Worm (Caenorhabditis elegans) whole organism, L1 larva: ENCODE measurements around the gene Y43F8B.14.

Source experiments
- C16A3.4 ChIP-seq: fragments of 150-350 bp; optimal IDR thresholded peaks from 2 replicates; lab custom pipeline; 2014; ENCODE audit warnings: missing biosample characterization, missing genetic modification characterization
- F16B12.6 ChIP-seq: fragments of 150-350 bp; optimal IDR thresholded peaks from 2 replicates; lab custom pipeline; 2014; ENCODE audit warnings: missing biosample characterization, missing genetic modification characterization
- Y116A8C.19 ChIP-seq: sonication (generic microtip); optimal IDR thresholded peaks from 2 replicates; lab custom pipeline; 2016; ENCODE audit warnings: missing compliant biosample characterization, missing genetic modification characterization, borderline replicate concordance
- alr-1 ChIP-seq: fragments of 200-800 bp; sonication (Bioruptor generic); optimal IDR thresholded peaks from 2 replicates; lab custom pipeline; 2018; ENCODE audit warnings: borderline replicate concordance, mild to moderate bottlenecking, missing genetic modification characterization, missing compliant biosample characterization
- aly-2 ChIP-seq: fragments of 150-350 bp; optimal IDR thresholded peaks from 2 replicates; lab custom pipeline; 2014; ENCODE audit warnings: missing biosample characterization, missing genetic modification characterization
- ama-1 ChIP-seq: fragments of 150-350 bp; optimal IDR thresholded peaks from 2 replicates; lab custom pipeline; 2014
- blmp-1 ChIP-seq: fragments of 150-350 bp; optimal IDR thresholded peaks from 2 replicates; lab custom pipeline; 2014; ENCODE audit warnings: missing biosample characterization, missing genetic modification characterization
- ceh-63 ChIP-seq: fragments of 200-800 bp; sonication (Bioruptor generic); optimal IDR thresholded peaks from 2 replicates; lab custom pipeline; 2018; ENCODE audit warnings: mild to moderate bottlenecking, missing genetic modification characterization, missing compliant biosample characterization
- ceh-82 ChIP-seq, 3 experiments: fragments of 150-350 bp in 1 of 3; sonication (generic microtip) in 2 of 3; optimal IDR thresholded peaks; 2 replicates each; lab custom pipeline; 2014 to 2017; ENCODE audit warnings: missing biosample characterization in 3 of 3, missing genetic modification characterization in 3 of 3
- ceh-88 ChIP-seq: fragments of 200-800 bp; sonication (Bioruptor generic); IDR thresholded peaks from 2 replicates; pipeline ENCODE4 v1.3.6; 2022; ENCODE audit warnings: missing genetic modification characterization, missing compliant biosample characterization
- ces-1 ChIP-seq: fragments of 150-350 bp; optimal IDR thresholded peaks from 2 replicates; lab custom pipeline; 2014; ENCODE audit warnings: missing biosample characterization, missing genetic modification reagents, missing genetic modification characterization
- dpl-1 ChIP-seq, 3 experiments: fragments of 150-350 bp in 2 of 3; sonication (generic microtip) in 1 of 3; optimal IDR thresholded peaks; 2 replicates each; lab custom pipeline; 2014 to 2017; ENCODE audit warnings: missing biosample characterization in 3 of 3, missing genetic modification characterization in 3 of 3, missing genetic modification reagents in 3 of 3
- efl-3 ChIP-seq: fragments of 200-800 bp; sonication (Bioruptor generic); optimal IDR thresholded peaks from 2 replicates; lab custom pipeline; 2018; ENCODE audit warnings: mild to moderate bottlenecking, missing genetic modification characterization, missing compliant biosample characterization
- egl-27 ChIP-seq, 2 experiments: fragments of 150-350 bp in 1 of 2; sonication (generic microtip); optimal IDR thresholded peaks; 3 replicates each; lab custom pipeline; 2017 to 2018; ENCODE audit warnings: missing biosample characterization in 2 of 2, missing genetic modification characterization in 2 of 2, missing genetic modification reagents in 2 of 2
- elt-2 ChIP-seq: sonication (generic microtip); optimal IDR thresholded peaks from 2 replicates; lab custom pipeline; 2016; ENCODE audit warnings: missing genetic modification characterization, mild to moderate bottlenecking, inconsistent platforms, missing compliant biosample characterization, missing genetic modification reagents
- ets-5 ChIP-seq: fragments of 200-800 bp; sonication (Bioruptor generic); IDR thresholded peaks from 2 replicates; pipeline ENCODE4 v1.3.6; 2022; ENCODE audit warnings: missing genetic modification characterization, missing compliant biosample characterization
- fkh-4 ChIP-seq: sonication (generic microtip); optimal IDR thresholded peaks from 2 replicates; lab custom pipeline; 2016; ENCODE audit warnings: missing compliant biosample characterization, missing genetic modification characterization, borderline replicate concordance
- fkh-8 ChIP-seq: sonication (generic microtip); optimal IDR thresholded peaks from 2 replicates; lab custom pipeline; 2016; ENCODE audit warnings: mild to moderate bottlenecking, missing genetic modification characterization, missing compliant biosample characterization
- grh-1 ChIP-seq: fragments of 200-800 bp; sonication (Bioruptor generic); IDR thresholded peaks from 2 replicates; pipeline ENCODE4 v1.3.6; 2022; ENCODE audit warnings: missing genetic modification reagents, missing genetic modification characterization, missing compliant biosample characterization
- hpl-2 ChIP-seq: fragments of 150-350 bp; optimal IDR thresholded peaks from 2 replicates; lab custom pipeline; 2014; ENCODE audit warnings: missing biosample characterization, missing genetic modification reagents, missing genetic modification characterization
- jun-1 ChIP-seq: fragments of 150-350 bp; optimal IDR thresholded peaks from 2 replicates; lab custom pipeline; 2014; ENCODE audit warnings: missing biosample characterization, missing genetic modification reagents, missing genetic modification characterization
- lin-13 ChIP-seq: fragments of 150-350 bp; optimal IDR thresholded peaks from 2 replicates; lab custom pipeline; 2014; ENCODE audit warnings: missing biosample characterization, missing genetic modification reagents, missing genetic modification characterization
- lin-14 ChIP-seq: fragments of 200-800 bp; sonication (Bioruptor generic); optimal IDR thresholded peaks from 2 replicates; lab custom pipeline; 2018; ENCODE audit warnings: mild to moderate bottlenecking, missing genetic modification characterization, moderate library complexity, missing compliant biosample characterization
- lin-35 ChIP-seq, 2 experiments: fragments of 150-350 bp; optimal IDR thresholded peaks; 2 replicates each; lab custom pipeline; 2014; ENCODE audit warnings: missing biosample characterization in 2 of 2, missing genetic modification characterization in 2 of 2, missing genetic modification reagents in 2 of 2
- lin-39 ChIP-seq: fragments of 150-350 bp; optimal IDR thresholded peaks from 2 replicates; lab custom pipeline; 2014; ENCODE audit warnings: missing biosample characterization, missing genetic modification reagents, missing genetic modification characterization
- lsy-2 ChIP-seq, 2 experiments: fragments of 150-350 bp; optimal IDR thresholded peaks; 2 replicates each; lab custom pipeline; 2014; ENCODE audit warnings: missing biosample characterization in 2 of 2, missing genetic modification characterization in 2 of 2
- mep-1 ChIP-seq: fragments of 150-350 bp; optimal IDR thresholded peaks from 2 replicates; lab custom pipeline; 2014; ENCODE audit warnings: missing biosample characterization, missing genetic modification characterization
- nhr-12 ChIP-seq: sonication (generic microtip); optimal IDR thresholded peaks from 2 replicates; lab custom pipeline; 2017; ENCODE audit warnings: missing biosample characterization, missing genetic modification characterization
- nhr-19 ChIP-seq: fragments of 200-800 bp; sonication (Bioruptor generic); conservative IDR thresholded peaks from 2 replicates; pipeline ENCODE4 v1.3.6; 2022; ENCODE audit warnings: missing genetic modification characterization, missing compliant biosample characterization
- nhr-20 ChIP-seq: sonication (generic microtip); optimal IDR thresholded peaks from 2 replicates; lab custom pipeline; 2016; ENCODE audit warnings: mild to moderate bottlenecking, missing genetic modification characterization, missing compliant biosample characterization
- nhr-28 ChIP-seq: fragments of 150-350 bp; optimal IDR thresholded peaks from 2 replicates; lab custom pipeline; 2014; ENCODE audit warnings: missing biosample characterization, missing genetic modification characterization
- nhr-47 ChIP-seq: sonication (generic microtip); optimal IDR thresholded peaks from 2 replicates; lab custom pipeline; 2016; ENCODE audit warnings: mild to moderate bottlenecking, missing genetic modification characterization, moderate library complexity, missing compliant biosample characterization
- nhr-71 ChIP-seq: sonication (generic microtip); optimal IDR thresholded peaks from 2 replicates; lab custom pipeline; 2016; ENCODE audit warnings: mild to moderate bottlenecking, missing genetic modification characterization, moderate library complexity, missing compliant biosample characterization
- nhr-76 ChIP-seq: sonication (generic microtip); optimal IDR thresholded peaks from 2 replicates; lab custom pipeline; 2017; ENCODE audit warnings: missing biosample characterization, missing genetic modification characterization
- nhr-77 ChIP-seq: fragments of 150-350 bp; optimal IDR thresholded peaks from 2 replicates; lab custom pipeline; 2014; ENCODE audit warnings: missing biosample characterization, missing genetic modification characterization
- nhr-84 ChIP-seq: sonication (generic microtip); optimal IDR thresholded peaks from 2 replicates; lab custom pipeline; 2017; ENCODE audit warnings: missing biosample characterization, missing genetic modification characterization
- nhr-85 ChIP-seq: sonication (generic microtip); peaks from one replicate; lab custom pipeline; 2016; ENCODE audit warnings: missing genetic modification characterization, inconsistent platforms, missing compliant biosample characterization
- nhr-90 ChIP-seq: sonication (generic microtip); optimal IDR thresholded peaks from 2 replicates; lab custom pipeline; 2016; ENCODE audit warnings: mild to moderate bottlenecking, missing genetic modification characterization, missing compliant biosample characterization; ENCODE audit not compliant: poor library complexity
- pax-3 ChIP-seq: fragments of 200-800 bp; sonication (Bioruptor generic); optimal IDR thresholded peaks from 2 replicates; lab custom pipeline; 2018; ENCODE audit warnings: mild to moderate bottlenecking, missing genetic modification characterization, moderate library complexity, missing compliant biosample characterization
- rnt-1 ChIP-seq: sonication (generic microtip); optimal IDR thresholded peaks from 2 replicates; lab custom pipeline; 2016; ENCODE audit warnings: mild to moderate bottlenecking, missing genetic modification characterization, moderate library complexity, missing compliant biosample characterization
- skn-1 ChIP-seq: fragments of 150-350 bp; optimal IDR thresholded peaks from 2 replicates; lab custom pipeline; 2014; ENCODE audit warnings: missing biosample characterization, missing genetic modification characterization
- snu-23 ChIP-seq: sonication (generic microtip); optimal IDR thresholded peaks from 2 replicates; lab custom pipeline; 2016; ENCODE audit warnings: missing genetic modification characterization, missing compliant biosample characterization
- sptf-1 ChIP-seq: fragments of 150-350 bp; optimal IDR thresholded peaks from 2 replicates; lab custom pipeline; 2014; ENCODE audit warnings: missing biosample characterization, missing genetic modification characterization
- sup-37 ChIP-seq: fragments of 200-800 bp; sonication (Bioruptor generic); optimal IDR thresholded peaks from 2 replicates; lab custom pipeline; 2018; ENCODE audit warnings: mild to moderate bottlenecking, missing genetic modification characterization, missing compliant biosample characterization
- tbx-2 ChIP-seq: sonication (generic microtip); optimal IDR thresholded peaks from 2 replicates; lab custom pipeline; 2016; ENCODE audit warnings: missing genetic modification characterization, missing compliant biosample characterization
- unc-30 ChIP-seq: sonication (generic microtip); optimal IDR thresholded peaks from 2 replicates; lab custom pipeline; 2017; ENCODE audit warnings: missing biosample characterization, missing genetic modification characterization
- unc-98 ChIP-seq: fragments of 200-800 bp; sonication (Bioruptor generic); IDR thresholded peaks from 2 replicates; pipeline ENCODE4 v1.3.6; 2022; ENCODE audit warnings: missing genetic modification characterization, missing compliant biosample characterization
- vab-15 ChIP-seq: sonication (generic microtip); optimal IDR thresholded peaks from 2 replicates; lab custom pipeline; 2017; ENCODE audit warnings: missing genotype, mild to moderate bottlenecking, missing genetic modification characterization, missing compliant biosample characterization
- zag-1 ChIP-seq: fragments of 150-350 bp; optimal IDR thresholded peaks from 2 replicates; lab custom pipeline; 2014; ENCODE audit warnings: missing biosample characterization, missing genetic modification characterization
- zip-4 ChIP-seq: fragments of 200-800 bp; sonication (Bioruptor generic); optimal IDR thresholded peaks from 2 replicates; lab custom pipeline; 2018; ENCODE audit warnings: mild to moderate bottlenecking, missing genetic modification characterization, moderate library complexity, missing compliant biosample characterization
- ztf-11 ChIP-seq, 2 experiments: sonication (generic microtip); optimal IDR thresholded peaks; 2 replicates each; lab custom pipeline; 2016 to 2017; ENCODE audit warnings: missing genetic modification characterization in 2 of 2, missing biosample characterization in 1 of 2, missing compliant biosample characterization in 1 of 2
- ztf-4 ChIP-seq: fragments of 150-350 bp; optimal IDR thresholded peaks from 2 replicates; lab custom pipeline; 2014; ENCODE audit warnings: missing biosample characterization, missing genetic modification characterization

The Y43F8B.14 gene

ce11 chrV:19429605-19430004 is 26.2 kb downstream of the Y43F8B.14 start:
- TF ChIP-seq jun-1 (tag; lab: Kevin White, UChicago): no peak
- TF ChIP-seq ceh-88 (GFP tag; lab: Robert Waterston, UW): no peak
- peak; percentile 73 for TF ChIP-seq lin-14
- peak; percentile 36 for TF ChIP-seq nhr-71
- no peak for TF ChIP-seq zag-1
- no peak for TF ChIP-seq skn-1 (tag; lab: Kevin White, UChicago)
- no peak for TF ChIP-seq ces-1
- TF ChIP-seq rnt-1 (tag; lab: Kevin White, UChicago): peak; percentile 38
- peak; percentile 61 for TF ChIP-seq nhr-20
- TF ChIP-seq pax-3: no peak
- no peak for TF ChIP-seq nhr-12 (tag; lab: Kevin White, UChicago)
- TF ChIP-seq lin-39 (tag; lab: Kevin White, UChicago): no peak
- TF ChIP-seq nhr-19 (GFP tag; lab: Robert Waterston, UW): peak; percentile 29; the same call in 1 of the 2 replicates
- no peak for TF ChIP-seq unc-98 (GFP tag; lab: Robert Waterston, UW)
- TF ChIP-seq blmp-1 (tag; lab: Kevin White, UChicago): no peak
- peak; percentile 19 for TF ChIP-seq zip-4 (GFP tag; lab: Kevin White, UChicago)
- TF ChIP-seq grh-1 (GFP tag; lab: Robert Waterston, UW): peak; percentile 45; the same call in 1 of the 2 replicates
- TF ChIP-seq lsy-2 (tag; optimal IDR thresholded peaks at IDR 0.05; lab: Kevin White, UChicago): peak; percentile 13 to 15
- no peak for TF ChIP-seq nhr-77 (tag; lab: Kevin White, UChicago)
- no peak for TF ChIP-seq F16B12.6
- TF ChIP-seq fkh-4 (tag; lab: Kevin White, UChicago): no peak
- peak; percentile 21 for TF ChIP-seq snu-23 (GFP tag; lab: Kevin White, UChicago)
- no peak for TF ChIP-seq alr-1 (tag; lab: Kevin White, UChicago)
- peak; percentile 95 for TF ChIP-seq nhr-85 (tag; lab: Kevin White, UChicago)
- no peak for TF ChIP-seq ceh-63

- TF ChIP-seq lsy-2 (tag; optimal IDR thresholded peaks at IDR 0.05; lab: Kevin White, UChicago) (peak in 1 of 2 experiments; percentile 18), ztf-11 (tag; optimal IDR thresholded peaks at IDR 0.05; lab: Kevin White, UChicago) (no peak), lin-14 (peak; percentile 73), elt-2 (tag; lab: Kevin White, UChicago) (no peak), ets-5 (GFP tag; lab: Robert Waterston, UW) (no peak), F16B12.6 (no peak), Y116A8C.19 (no peak), ceh-82 (tag; optimal IDR thresholded peaks at IDR 0.05; lab: Kevin White, UChicago) (no peak), fkh-8 (tag; lab: Kevin White, UChicago) (no peak), dpl-1 (GFP tag; optimal IDR thresholded peaks at IDR 0.05; lab: Kevin White, UChicago) (no peak), ceh-63 (no peak), nhr-84 (tag; lab: Kevin White, UChicago) (no peak), vab-15 (tag; lab: Kevin White, UChicago) (no peak), unc-98 (GFP tag; lab: Robert Waterston, UW) (no peak), lin-35 (GFP tag; optimal IDR thresholded peaks at IDR 0.05; lab: Kevin White, UChicago) (no peak), lin-13 (GFP tag; lab: Kevin White, UChicago) (no peak), mep-1 (tag; lab: Kevin White, UChicago) (no peak), pax-3 (no peak), alr-1 (tag; lab: Kevin White, UChicago) (no peak), nhr-28 (tag; lab: Kevin White, UChicago) (no peak), aly-2 (tag; lab: Kevin White, UChicago) (no peak), nhr-47 (tag; lab: Kevin White, UChicago) (peak; percentile 17), ama-1 (lab: Kevin White, UChicago) (no peak), nhr-76 (tag; lab: Kevin White, UChicago) (no peak), snu-23 (GFP tag; lab: Kevin White, UChicago) (peak; percentile 56), grh-1 (GFP tag; lab: Robert Waterston, UW) (no peak), tbx-2 (tag; lab: Kevin White, UChicago) (no peak), sptf-1 (tag; lab: Kevin White, UChicago) (no peak), sup-37 (peak; percentile 17), egl-27 (tag; optimal IDR thresholded peaks at IDR 0.05; lab: Kevin White, UChicago) (no peak), C16A3.4 (tag; lab: Kevin White, UChicago) (no peak), ztf-4 (tag; lab: Kevin White, UChicago) (no peak), hpl-2 (no peak), unc-30 (no peak), efl-3 (no peak), nhr-90 (peak; percentile 28)
These were observed 26.8 kb downstream of the Y43F8B.14 start for ce11 chrV:19428936-19429335.
